Worm (Caenorhabditis elegans) whole organism, dauer: ENCODE data around the gene col-173.

Experiments
- unc-62 ChIP-seq: sonication (generic microtip); optimal IDR thresholded peaks from 2 replicates; lab custom pipeline; 2017; ENCODE audit warnings: missing biosample characterization, missing genetic modification reagents, missing genetic modification characterization

The col-173 gene

ce11 chrX:6835166-6835565, 42.2 kb downstream of the col-173 start, which contains the start of gene F41B4.2:
TSS of gene F41B4.2 (minus strand) at chrX:6835266.
- no peak for TF ChIP-seq unc-62 (GFP tag; lab: Kevin White, UChicago)

- no peak for TF ChIP-seq unc-62 (GFP tag; lab: Kevin White, UChicago)
Observed at ce11 chrX:6825840-6826239, 51.5 kb downstream of the col-173 start, which contains the start of gene F41B4.1. TSS of gene F41B4.1 (minus strand) at chrX:6825862.
